Fruit fly (Drosophila melanogaster) whole organism, wandering third instar larva: ENCODE data around the gene Vps60.
A peak's percentile ranks its signal among the peaks of the same experiment; 100 is the strongest.

Experiments used
- Abd-B ChIP-seq: fragments of >200 bp; optimal IDR thresholded peaks from 2 replicates; lab custom pipeline; 2017; ENCODE audit warnings: missing biosample characterization, missing genetic modification characterization
- CG32264 ChIP-seq: fragments of 200-800 bp; sonication (Bioruptor generic); optimal IDR thresholded peaks from 2 replicates; lab custom pipeline; 2016; ENCODE audit warnings: missing biosample characterization, missing genetic modification characterization
- CrebA ChIP-seq: fragments of 200-800 bp; sonication (Bioruptor generic); optimal IDR thresholded peaks from 2 replicates; lab custom pipeline; 2016; ENCODE audit warnings: missing biosample characterization, mild to moderate bottlenecking, missing genetic modification characterization, borderline replicate concordance
- Dfd ChIP-seq: fragments of >200 bp; optimal IDR thresholded peaks from 2 replicates; lab custom pipeline; 2017; ENCODE audit warnings: missing biosample characterization, missing genetic modification characterization
- Dif ChIP-seq: fragments of 200-275, 200-300 bp; sonication (Bioruptor generic); optimal IDR thresholded peaks from 2 replicates; lab custom pipeline; 2018; ENCODE audit warnings: missing biosample characterization, missing genetic modification characterization; ENCODE audit not compliant: partially characterized antibody
- GATAd ChIP-seq: sonication (Bioruptor generic); optimal IDR thresholded peaks from 2 replicates; lab custom pipeline; 2016; ENCODE audit warnings: missing biosample characterization, missing genetic modification characterization
- HLH106 ChIP-seq: fragments of 200-800 bp; optimal IDR thresholded peaks from 3 replicates; lab custom pipeline; 2019; ENCODE audit warnings: missing biosample characterization, mild to moderate bottlenecking, missing genetic modification characterization, moderate library complexity
- Hnf4 ChIP-seq: fragments of 200-800 bp; sonication (Bioruptor generic); optimal IDR thresholded peaks from 2 replicates; lab custom pipeline; 2016; ENCODE audit warnings: missing biosample characterization, mild to moderate bottlenecking, missing genetic modification characterization
- Hr78 ChIP-seq: fragments of >200 bp; optimal IDR thresholded peaks from 2 replicates; lab custom pipeline; 2017; ENCODE audit warnings: missing biosample characterization, missing genetic modification characterization
- Hr83 ChIP-seq: fragments of 200-300 bp; sonication (Bioruptor generic); optimal IDR thresholded peaks from 2 replicates; lab custom pipeline; 2016; ENCODE audit warnings: missing biosample characterization, mild to moderate bottlenecking, missing genetic modification characterization, moderate library complexity; ENCODE audit not compliant: poor library complexity, severe bottlenecking
- Mio ChIP-seq: sonication (Bioruptor generic); optimal IDR thresholded peaks from 2 replicates; lab custom pipeline; 2016; ENCODE audit warnings: missing biosample characterization, missing genetic modification characterization
- OdsH ChIP-seq: fragments of 200-800 bp; sonication (Bioruptor generic); optimal IDR thresholded peaks from 2 replicates; lab custom pipeline; 2016; ENCODE audit warnings: missing biosample characterization, mild to moderate bottlenecking, missing genetic modification characterization
- Rel ChIP-seq, 2 experiments: fragments of 200-800 bp; sonication (Bioruptor generic) in 1 of 2; optimal IDR thresholded peaks; 2 replicates in 1 of 2; 3 replicates in 1 of 2; lab custom pipeline; 2016 to 2019; ENCODE audit warnings: mild to moderate bottlenecking in 2 of 2, missing biosample characterization in 2 of 2, missing genetic modification characterization in 2 of 2, moderate library complexity in 1 of 2
- Sp1 ChIP-seq: fragments of 200-800 bp; sonication (Bioruptor generic); optimal IDR thresholded peaks from 3 replicates; lab custom pipeline; 2019; ENCODE audit warnings: missing biosample characterization, mild to moderate bottlenecking, missing genetic modification characterization, moderate library complexity
- Vsx2 ChIP-seq: fragments of 200-300, 225-300 bp; sonication (Bioruptor generic); optimal IDR thresholded peaks from 2 replicates; lab custom pipeline; 2018; ENCODE audit warnings: missing biosample characterization, missing genetic modification characterization; ENCODE audit not compliant: partially characterized antibody
- br ChIP-seq: fragments of 200-800 bp; sonication (Bioruptor generic); optimal IDR thresholded peaks from 2 replicates; lab custom pipeline; 2016; ENCODE audit warnings: missing biosample characterization, missing genetic modification characterization
- dl ChIP-seq, 2 experiments: fragments of 175-275, 200-275 bp in 1 of 2; fragments of 200-275 bp in 1 of 2; sonication (Bioruptor generic); optimal IDR thresholded peaks; lab custom pipeline; 2018; ENCODE audit warnings: mild to moderate bottlenecking in 2 of 2, missing biosample characterization in 2 of 2, missing genetic modification characterization in 2 of 2, moderate library complexity in 2 of 2; ENCODE audit not compliant: partially characterized antibody in 2 of 2, insufficient read depth in 1 of 2
- dmrt93B ChIP-seq: fragments of 200-800 bp; sonication (Bioruptor generic); optimal IDR thresholded peaks from 2 replicates; lab custom pipeline; 2018; ENCODE audit warnings: missing biosample characterization, mild to moderate bottlenecking, missing genetic modification characterization
- ey ChIP-seq: fragments of 200-800 bp; sonication (Bioruptor generic); optimal IDR thresholded peaks from 2 replicates; lab custom pipeline; 2016; ENCODE audit warnings: missing biosample characterization, missing genetic modification characterization
- foxo ChIP-seq, 2 experiments: fragments of 200-800 bp; sonication (Bioruptor generic); optimal IDR thresholded peaks; 2 replicates in 1 of 2; 3 replicates in 1 of 2; lab custom pipeline; 2016 to 2017; ENCODE audit warnings: missing biosample characterization in 2 of 2, missing genetic modification characterization in 2 of 2
- fru ChIP-seq: fragments of 200-800 bp; sonication (Bioruptor generic); optimal IDR thresholded peaks from 3 replicates; lab custom pipeline; 2016; ENCODE audit warnings: missing biosample characterization, mild to moderate bottlenecking, missing genetic modification characterization
- h ChIP-seq: fragments of 200-800 bp; sonication (Bioruptor generic); optimal IDR thresholded peaks from 3 replicates; lab custom pipeline; 2016; ENCODE audit warnings: missing biosample characterization, mild to moderate bottlenecking, missing genetic modification characterization
- jim ChIP-seq: fragments of 175-275, 200-325 bp; sonication (Bioruptor generic); optimal IDR thresholded peaks from 2 replicates; lab custom pipeline; 2016; ENCODE audit warnings: missing biosample characterization, mild to moderate bottlenecking, missing genetic modification characterization
- psq ChIP-seq: fragments of 200-800 bp; sonication (Bioruptor generic); optimal IDR thresholded peaks from 3 replicates; lab custom pipeline; 2017; ENCODE audit warnings: missing biosample characterization, mild to moderate bottlenecking, missing genetic modification characterization, moderate library complexity
- rgr ChIP-seq: fragments of 200-800 bp; sonication (Bioruptor generic); optimal IDR thresholded peaks from 3 replicates; lab custom pipeline; 2016; ENCODE audit warnings: missing biosample characterization, mild to moderate bottlenecking, missing genetic modification characterization
- sage ChIP-seq: fragments of 200-800 bp; sonication (Bioruptor generic); optimal IDR thresholded peaks from 2 replicates; lab custom pipeline; 2016; ENCODE audit warnings: missing biosample characterization, mild to moderate bottlenecking, missing genetic modification characterization
- sv ChIP-seq: fragments of 200-800 bp; sonication (Bioruptor generic); optimal IDR thresholded peaks from 3 replicates; lab custom pipeline; 2016; ENCODE audit warnings: missing biosample characterization, missing genetic modification characterization
- tai ChIP-seq: sonication (Bioruptor generic); optimal IDR thresholded peaks from 2 replicates; lab custom pipeline; 2016; ENCODE audit warnings: missing biosample characterization, missing genetic modification characterization
- usp ChIP-seq: fragments of >200 bp; optimal IDR thresholded peaks from 2 replicates; lab custom pipeline; 2017; ENCODE audit warnings: missing biosample characterization, missing genetic modification characterization
- woc ChIP-seq: sonication (Bioruptor generic); optimal IDR thresholded peaks from 2 replicates; lab custom pipeline; 2016; ENCODE audit warnings: missing biosample characterization, mild to moderate bottlenecking, missing genetic modification characterization

Gene Vps60

dm6 chr3L:17665084-17665576, 43.7 kb upstream of the Vps60 start (continued):
- TF ChIP-seq Vsx2 (GFP tag; lab: Kevin White, UChicago) (no peak), h (peak; percentile 64), woc (GFP tag; lab: Kevin White, UChicago) (no peak), Hr83 (GFP tag; lab: Kevin White, UChicago) (peak; percentile 13)

dm6 chr3L:17663647-17664046, 42.2 kb upstream of the Vps60 start:
- TF ChIP-seq CG32264 (GFP tag; lab: Kevin White, UChicago) (no peak), br (GFP tag; lab: Kevin White, UChicago) (no peak), Dif (no peak), Dfd (GFP tag; lab: Kevin White, UChicago) (peak; percentile 95), CrebA (GFP tag; lab: Kevin White, UChicago) (no peak), woc (GFP tag; lab: Kevin White, UChicago) (no peak), usp (GFP tag; lab: Kevin White, UChicago) (no peak)

dm6 chr3L:17659268-17659589, 37.8 kb upstream of the Vps60 start:
- peak; percentile 51 for TF ChIP-seq h
- peak; percentile 19 for TF ChIP-seq tai
- peak; percentile 38 for TF ChIP-seq Hnf4 (GFP tag; lab: Kevin White, UChicago)
- TF ChIP-seq dl (GFP tag; optimal IDR thresholded peaks at IDR 0.05; lab: Kevin White, UChicago; ENCODE audit: insufficient read depth in 1 of 2, partially characterized antibody in 2 of 2) = no peak
- peak; percentile 52 for TF ChIP-seq rgr (GFP tag; lab: Kevin White, UChicago)
- peak; percentile 16 for TF ChIP-seq OdsH (GFP tag; lab: Kevin White, UChicago)
- peak in 1 of 2 experiments; percentile 2 for TF ChIP-seq foxo (GFP tag; optimal IDR thresholded peaks at IDR 0.05; lab: Kevin White, UChicago)
- TF ChIP-seq Hr83 (GFP tag; lab: Kevin White, UChicago) = peak; percentile 89
- TF ChIP-seq Hr78 (GFP tag; lab: Kevin White, UChicago) = no peak

- TF ChIP-seq jim (GFP tag; lab: Kevin White, UChicago) (no peak), psq (GFP tag; lab: Kevin White, UChicago) (peak; percentile 42), fru (GFP tag; lab: Kevin White, UChicago) (peak; percentile 73), Mio (GFP tag; lab: Kevin White, UChicago) (peak; percentile 34), woc (GFP tag; lab: Kevin White, UChicago) (peak; percentile 8), ey (peak; percentile 88), dmrt93B (GFP tag; lab: Kevin White, UChicago) (peak; percentile 26), OdsH (GFP tag; lab: Kevin White, UChicago) (peak; percentile 79), foxo (GFP tag; optimal IDR thresholded peaks at IDR 0.05; lab: Kevin White, UChicago) (peak; percentile 71 to 86), h (peak; percentile 81), GATAd (GFP tag; lab: Kevin White, UChicago) (no peak), CrebA (GFP tag; lab: Kevin White, UChicago) (no peak), CG32264 (GFP tag; lab: Kevin White, UChicago) (peak; percentile 56), Sp1 (GFP tag; lab: Kevin White, UChicago) (peak; percentile 24), Vsx2 (GFP tag; lab: Kevin White, UChicago) (peak; percentile 39), HLH106 (tag; lab: Kevin White, UChicago) (peak; percentile 58), Hnf4 (GFP tag; lab: Kevin White, UChicago) (peak; percentile 74), Dif (no peak), sv (GFP tag; lab: Kevin White, UChicago) (peak; percentile 88), tai (peak; percentile 66), rgr (GFP tag; lab: Kevin White, UChicago) (peak; percentile 83), sage (GFP tag; lab: Kevin White, UChicago) (no peak), br (GFP tag; lab: Kevin White, UChicago) (peak; percentile 77), Abd-B (GFP tag; lab: Kevin White, UChicago) (no peak), Dfd (GFP tag; lab: Kevin White, UChicago) (no peak), Rel (GFP tag; optimal IDR thresholded peaks at IDR 0.05; lab: Kevin White, UChicago) (no peak), Rel (tag; optimal IDR thresholded peaks at IDR 0.05; lab: Kevin White, UChicago) (peak; percentile 44), dl (GFP tag; optimal IDR thresholded peaks at IDR 0.05; lab: Kevin White, UChicago; ENCODE audit: insufficient read depth in 1 of 2, partially characterized antibody in 2 of 2) (no peak)
- TF ChIP-seq, all 38 proteins: peak for 19
Observed at dm6 chr3L:17658423-17659267, 37.2 kb upstream of the Vps60 start.
